Fruit fly (Drosophila melanogaster) whole organism, larva: Measurements from ENCODE around the gene CG43089.

Experiments used
- noc ChIP-seq: fragments of 200-800 bp; sonication (Bioruptor generic); optimal IDR thresholded peaks from 3 replicates; lab custom pipeline; 2019; ENCODE audit warnings: missing biosample characterization, mild to moderate bottlenecking, missing genetic modification characterization, moderate library complexity

CG43089 gene

dm6 chr3L:3733039-3733599 is 19.3 kb downstream of the CG43089 start:
- no peak for TF ChIP-seq noc (tag; lab: Kevin White, UChicago)

- TF ChIP-seq noc (tag; lab: Kevin White, UChicago): no peak
Observed at dm6 chr3L:3747276-3747675, 33.4 kb downstream of the CG43089 start.

- peak; percentile 63 for TF ChIP-seq noc (tag; lab: Kevin White, UChicago)
Observed at dm6 chr3L:3752739-3753138, 38.9 kb downstream of the CG43089 start.

dm6 chr3L:3753636-3754035 is 39.8 kb downstream of the CG43089 start:
- TF ChIP-seq noc (tag; lab: Kevin White, UChicago): no peak

- no peak for TF ChIP-seq noc (tag; lab: Kevin White, UChicago)
Observed at dm6 chr3L:3755101-3755500, 41.3 kb downstream of the CG43089 start, which contains the start of gene ppk27. Gene ppk27, minus strand, starts transcription at chr3L:3755201.

- no peak for TF ChIP-seq noc (tag; lab: Kevin White, UChicago)
Observed at dm6 chr3L:3755713-3756112, 41.9 kb downstream of the CG43089 start.

dm6 chr3L:3758603-3759002 is 44.8 kb downstream of the CG43089 start:
- TF ChIP-seq noc (tag; lab: Kevin White, UChicago): peak; percentile 47

dm6 chr3L:3760395-3760997 is 46.7 kb downstream of the CG43089 start:
- peak; percentile 25 for TF ChIP-seq noc (tag; lab: Kevin White, UChicago)

- no peak for TF ChIP-seq noc (tag; lab: Kevin White, UChicago)
Observed at dm6 chr3L:3763335-3763734, 49.5 kb downstream of the CG43089 start.
